Worm (Caenorhabditis elegans) whole organism, L3 larva: ENCODE data around the gene F53B2.5.
"Not testable (repeated sequence)": the region's sequence is repeated elsewhere in the genome, so short reads cannot be mapped to it uniquely, and the experiment has no call there.

Source experiments
- R02D3.7 ChIP-seq: fragments of 150-350 bp; optimal IDR thresholded peaks from 2 replicates; lab custom pipeline; 2014; ENCODE audit warnings: missing biosample characterization, missing genetic modification characterization
- ZK546.5 ChIP-seq: sonication (generic microtip); optimal IDR thresholded peaks from 2 replicates; lab custom pipeline; 2017; ENCODE audit warnings: missing biosample characterization, missing genetic modification characterization
- aly-2 ChIP-seq: fragments of 150-350 bp; optimal IDR thresholded peaks from 2 replicates; lab custom pipeline; 2014; ENCODE audit warnings: missing biosample characterization, missing genetic modification characterization
- ama-1 ChIP-seq: fragments of 150-350 bp; optimal IDR thresholded peaks from 2 replicates; lab custom pipeline; 2018
- ceh-28 ChIP-seq: fragments of 150-350 bp; optimal IDR thresholded peaks from 2 replicates; lab custom pipeline; 2014; ENCODE audit warnings: missing biosample characterization, missing genetic modification reagents, missing genetic modification characterization
- ceh-82 ChIP-seq: fragments of 150-350 bp; optimal IDR thresholded peaks from 2 replicates; lab custom pipeline; 2014; ENCODE audit warnings: missing biosample characterization, missing genetic modification characterization
- ceh-9 ChIP-seq: sonication (generic microtip); optimal IDR thresholded peaks from 2 replicates; lab custom pipeline; 2018; ENCODE audit warnings: missing biosample characterization, missing genetic modification characterization
- daf-12 ChIP-seq: fragments of 150-350 bp; optimal IDR thresholded peaks from 2 replicates; lab custom pipeline; 2014; ENCODE audit warnings: missing biosample characterization, missing genetic modification reagents, missing genetic modification characterization
- egl-27 ChIP-seq: sonication (generic microtip); optimal IDR thresholded peaks from 4 replicates; lab custom pipeline; 2017; ENCODE audit warnings: missing biosample characterization, missing genetic modification reagents, missing genetic modification characterization
- egl-5 ChIP-seq: fragments of 150-350 bp; optimal IDR thresholded peaks from 2 replicates; lab custom pipeline; 2017; ENCODE audit warnings: missing biosample characterization, missing genetic modification reagents, missing genetic modification characterization, inconsistent platforms
- elt-2 ChIP-seq: sonication (generic microtip); optimal IDR thresholded peaks from 2 replicates; lab custom pipeline; 2016; ENCODE audit warnings: missing genetic modification reagents, mild to moderate bottlenecking, missing genetic modification characterization, missing compliant biosample characterization
- eor-1 ChIP-seq, 2 experiments: fragments of 150-350 bp; optimal IDR thresholded peaks; 2 replicates each; lab custom pipeline; 2014 to 2018; ENCODE audit warnings: missing biosample characterization in 2 of 2, missing genetic modification characterization in 2 of 2
- fos-1 ChIP-seq: fragments of 150-350 bp; optimal IDR thresholded peaks from 2 replicates; lab custom pipeline; 2014; ENCODE audit warnings: missing biosample characterization, missing genetic modification characterization
- jun-1 ChIP-seq: fragments of 150-350 bp; optimal IDR thresholded peaks from 2 replicates; lab custom pipeline; 2014; ENCODE audit warnings: missing biosample characterization, missing genetic modification reagents, missing genetic modification characterization
- lin-15B ChIP-seq: fragments of 150-350 bp; optimal IDR thresholded peaks from 2 replicates; lab custom pipeline; 2014; ENCODE audit warnings: missing biosample characterization, missing genetic modification characterization
- lsy-12 ChIP-seq: sonication (generic microtip); optimal IDR thresholded peaks from 2 replicates; lab custom pipeline; 2016; ENCODE audit warnings: mild to moderate bottlenecking, missing genetic modification characterization, missing compliant biosample characterization
- mdl-1 ChIP-seq: fragments of 150-350 bp; optimal IDR thresholded peaks from 2 replicates; lab custom pipeline; 2014; ENCODE audit warnings: missing biosample characterization, missing genetic modification characterization
- nfya-1 ChIP-seq: sonication (generic microtip); optimal IDR thresholded peaks from 2 replicates; lab custom pipeline; 2017; ENCODE audit warnings: missing genetic modification characterization, mild to moderate bottlenecking, missing compliant biosample characterization, antibody characterized with exemption, moderate library complexity; ENCODE audit not compliant: insufficient read depth
- nhr-11 ChIP-seq: fragments of 150-350 bp; optimal IDR thresholded peaks from 2 replicates; lab custom pipeline; 2014; ENCODE audit warnings: missing biosample characterization, missing genetic modification characterization
- nhr-23 ChIP-seq: fragments of 150-350 bp; optimal IDR thresholded peaks from 2 replicates; lab custom pipeline; 2014; ENCODE audit warnings: missing biosample characterization, missing genetic modification reagents, missing genetic modification characterization
- nhr-237 ChIP-seq: fragments of 150-350 bp; optimal IDR thresholded peaks from 2 replicates; lab custom pipeline; 2014; ENCODE audit warnings: missing biosample characterization, missing genetic modification characterization
- nhr-25 ChIP-seq: sonication (generic microtip); optimal IDR thresholded peaks from 2 replicates; lab custom pipeline; 2017; ENCODE audit warnings: missing biosample characterization, missing genetic modification characterization
- nhr-28 ChIP-seq: fragments of 150-350 bp; optimal IDR thresholded peaks from 2 replicates; lab custom pipeline; 2014; ENCODE audit warnings: missing biosample characterization, missing genetic modification characterization
- nhr-76 ChIP-seq: fragments of 150-350 bp; sonication (generic microtip); optimal IDR thresholded peaks from 5 replicates; lab custom pipeline; 2014; ENCODE audit warnings: missing biosample characterization, missing genetic modification characterization
- nhr-77 ChIP-seq: fragments of 150-350 bp; optimal IDR thresholded peaks from 2 replicates; lab custom pipeline; 2014; ENCODE audit warnings: missing biosample characterization, missing genetic modification characterization
- pha-4 ChIP-seq: fragments of 150-350 bp; optimal IDR thresholded peaks from 2 replicates; lab custom pipeline; 2014; ENCODE audit warnings: missing biosample characterization, missing genetic modification reagents, missing genetic modification characterization
- sea-2 ChIP-seq: fragments of 150-350 bp; sonication (generic microtip); optimal IDR thresholded peaks from 4 replicates; lab custom pipeline; 2014; ENCODE audit warnings: missing biosample characterization, missing genetic modification reagents, missing genetic modification characterization
- skn-1 ChIP-seq: fragments of 150-350 bp; optimal IDR thresholded peaks from 2 replicates; lab custom pipeline; 2014; ENCODE audit warnings: missing biosample characterization, missing genetic modification characterization
- snpc-4 ChIP-seq: fragments of 150-350 bp; optimal IDR thresholded peaks from 2 replicates; lab custom pipeline; 2014; ENCODE audit warnings: missing biosample characterization, missing genetic modification characterization
- zag-1 ChIP-seq: fragments of 150-350 bp; optimal IDR thresholded peaks from 2 replicates; lab custom pipeline; 2014; ENCODE audit warnings: missing biosample characterization, missing genetic modification characterization
- ztf-11 ChIP-seq: fragments of 150-350 bp; optimal IDR thresholded peaks from 2 replicates; lab custom pipeline; 2014; ENCODE audit warnings: missing biosample characterization, missing genetic modification characterization
- ztf-4 ChIP-seq: fragments of 150-350 bp; optimal IDR thresholded peaks from 2 replicates; lab custom pipeline; 2014; ENCODE audit warnings: missing biosample characterization, missing genetic modification characterization

Gene F53B2.5

ce11 chrIV:12520150-12520549 lies 10.8 kb downstream of the F53B2.5 start, which contains the start of gene tsp-4:
Gene tsp-4 (minus strand): TSS chrIV:12520250.
- TF ChIP-seq egl-27 (tag; lab: Kevin White, UChicago) (no peak), ceh-9 (tag; lab: Kevin White, UChicago) (no peak), aly-2 (tag; lab: Kevin White, UChicago) (no peak), nhr-23 (tag; lab: Kevin White, UChicago) (no peak), fos-1 (no peak), nhr-25 (no peak), lin-15B (tag; lab: Kevin White, UChicago) (no peak), R02D3.7 (no peak), snpc-4 (tag; lab: Kevin White, UChicago) (no peak), nhr-77 (tag; lab: Kevin White, UChicago) (no peak), ama-1 (no peak)

ce11 chrIV:12505397-12505796 lies 25.6 kb downstream of the F53B2.5 start, which contains the start of gene sru-17:
Gene sru-17 (plus strand): TSS chrIV:12505697.
- not testable (repeated sequence) for TF ChIP-seq ztf-4; nhr-28 (tag; lab: Kevin White, UChicago); zag-1 (tag; lab: Kevin White, UChicago)

ce11 chrIV:12501956-12502355 lies 29.0 kb downstream of the F53B2.5 start, which contains the start of gene sru-18:
Gene sru-18 (plus strand): TSS chrIV:12502256.
- TF ChIP-seq ceh-82 (no peak), lin-15B (tag; lab: Kevin White, UChicago) (no peak), nhr-76 (tag; lab: Kevin White, UChicago) (no peak), nfya-1 (tag; lab: Kevin White, UChicago) (no peak), ztf-11 (tag; lab: Kevin White, UChicago) (no peak), nhr-237 (tag; lab: Kevin White, UChicago) (no peak), nhr-11 (tag; lab: Kevin White, UChicago) (no peak), jun-1 (no peak), nhr-77 (tag; lab: Kevin White, UChicago) (no peak), pha-4 (tag; lab: Kevin White, UChicago) (no peak), eor-1 (tag; optimal IDR thresholded peaks at IDR 0.05; lab: Kevin White, UChicago) (no peak)
- TF ChIP-seq, all 47 proteins: peak for 0

ce11 chrIV:12498238-12498637 lies 32.7 kb downstream of the F53B2.5 start, which contains the start of gene sru-19:
Gene sru-19 (plus strand): TSS chrIV:12498538.
- TF ChIP-seq ztf-11 (tag; lab: Kevin White, UChicago) (no peak), sea-2 (GFP tag; lab: Kevin White, UChicago) (no peak), lin-15B (tag; lab: Kevin White, UChicago) (no peak), ztf-4 (no peak), elt-2 (tag; lab: Kevin White, UChicago) (no peak), ama-1 (no peak), fos-1 (no peak)

ce11 chrIV:12495196-12495595 lies 35.8 kb downstream of the F53B2.5 start, which contains the start of gene sru-20:
Gene sru-20 (plus strand): TSS chrIV:12495496.
- TF ChIP-seq ZK546.5 (tag; lab: Kevin White, UChicago) (no peak), nhr-23 (tag; lab: Kevin White, UChicago) (no peak)
- TF ChIP-seq, all 47 proteins: peak for 0

ce11 chrIV:12490491-12490890 lies 40.5 kb downstream of the F53B2.5 start, which contains the start of gene him-6:
Gene him-6 (plus strand): TSS chrIV:12490791.
- no peak for TF ChIP-seq ceh-82
- no peak for TF ChIP-seq zag-1 (tag; lab: Kevin White, UChicago)
- no peak for TF ChIP-seq egl-27 (tag; lab: Kevin White, UChicago)
- no peak for TF ChIP-seq ceh-28 (tag; lab: Kevin White, UChicago)
- TF ChIP-seq pha-4 (tag; lab: Kevin White, UChicago): no peak
- no peak for TF ChIP-seq skn-1 (tag; lab: Kevin White, UChicago)
- no peak for TF ChIP-seq elt-2 (tag; lab: Kevin White, UChicago)
- no peak for TF ChIP-seq nhr-237 (tag; lab: Kevin White, UChicago)
- TF ChIP-seq R02D3.7: no peak
- TF ChIP-seq nhr-23 (tag; lab: Kevin White, UChicago): no peak
- no peak for TF ChIP-seq ztf-4
- no peak for TF ChIP-seq aly-2 (tag; lab: Kevin White, UChicago)
- no peak for TF ChIP-seq nhr-76 (tag; lab: Kevin White, UChicago)

- TF ChIP-seq daf-12 (tag; lab: Kevin White, UChicago): no peak
- TF ChIP-seq egl-5: no peak
- TF ChIP-seq ztf-4: no peak
- no peak for TF ChIP-seq lsy-12 (tag; lab: Kevin White, UChicago)
- no peak for TF ChIP-seq ama-1
- no peak for TF ChIP-seq elt-2 (tag; lab: Kevin White, UChicago)
- no peak for TF ChIP-seq mdl-1 (tag; lab: Kevin White, UChicago)
- no peak for TF ChIP-seq nhr-11 (tag; lab: Kevin White, UChicago)
These were observed 43.8 kb downstream of the F53B2.5 start, which contains the start of gene sru-26 for ce11 chrIV:12487194-12487593. Gene sru-26 (plus strand): TSS chrIV:12487494.
